Worm (Caenorhabditis elegans) whole organism, L2 larva: ENCODE data around the gene F14B8.6.

ENCODE experiments used
- lin-13 ChIP-seq: fragments of 150-350 bp; optimal IDR thresholded peaks from 2 replicates; lab custom pipeline; 2014; ENCODE audit warnings: missing biosample characterization, missing genetic modification reagents, missing genetic modification characterization
- mab-5 ChIP-seq: fragments of 150-350 bp; optimal IDR thresholded peaks from 2 replicates; lab custom pipeline; 2014; ENCODE audit warnings: missing biosample characterization, missing genetic modification characterization
- nhr-129 ChIP-seq: fragments of 150-350 bp; optimal IDR thresholded peaks from 2 replicates; lab custom pipeline; 2014; ENCODE audit warnings: missing biosample characterization, missing genetic modification characterization
- nhr-237 ChIP-seq: fragments of 150-350 bp; optimal IDR thresholded peaks from 2 replicates; lab custom pipeline; 2014; ENCODE audit warnings: missing biosample characterization, missing genetic modification characterization
- nhr-25 ChIP-seq: fragments of 150-350 bp; sonication (generic microtip); optimal IDR thresholded peaks from 3 replicates; lab custom pipeline; 2014; ENCODE audit warnings: missing biosample characterization, missing genetic modification characterization
- skn-1 ChIP-seq: sonication (generic microtip); optimal IDR thresholded peaks from 2 replicates; lab custom pipeline; 2017; ENCODE audit warnings: missing biosample characterization, missing genetic modification characterization
- unc-55 ChIP-seq: fragments of 150-350 bp; sonication (generic microtip); optimal IDR thresholded peaks from 3 replicates; lab custom pipeline; 2014; ENCODE audit warnings: missing biosample characterization, missing genetic modification reagents, missing genetic modification characterization
- ztf-11 ChIP-seq: sonication (generic microtip); optimal IDR thresholded peaks from 2 replicates; lab custom pipeline; 2017; ENCODE audit warnings: missing biosample characterization, missing genetic modification characterization
- ztf-4 ChIP-seq: fragments of 150-350 bp; optimal IDR thresholded peaks from 2 replicates; lab custom pipeline; 2014; ENCODE audit warnings: missing biosample characterization, missing genetic modification characterization

- TF ChIP-seq lin-13 (GFP tag; lab: Kevin White, UChicago) (no peak), unc-55 (GFP tag; lab: Kevin White, UChicago) (no peak), ztf-4 (no peak), nhr-129 (tag; lab: Kevin White, UChicago) (no peak), nhr-237 (no peak), nhr-25 (tag; lab: Kevin White, UChicago) (no peak), mab-5 (tag; lab: Kevin White, UChicago) (no peak), skn-1 (tag; lab: Kevin White, UChicago) (no peak), ztf-11 (no peak)
Measured at ce11 chrX:6884439-6884838, 47.8 kb downstream of the F14B8.6 start.
